Worm (Caenorhabditis elegans) whole organism, early embryonic: ENCODE data around the gene srh-275.

ENCODE experiments used
- ama-1 ChIP-seq: fragments of 150-350 bp; optimal IDR thresholded peaks from 2 replicates; lab custom pipeline; 2014
- ceh-36 ChIP-seq: sonication (generic microtip); optimal IDR thresholded peaks from 2 replicates; lab custom pipeline; 2016; ENCODE audit warnings: missing genetic modification characterization, inconsistent platforms, missing compliant biosample characterization
- ets-7 ChIP-seq: sonication (generic microtip); optimal IDR thresholded peaks from 2 replicates; lab custom pipeline; 2016; ENCODE audit warnings: missing genotype, missing genetic modification characterization, missing compliant biosample characterization
- hnd-1 ChIP-seq: sonication (generic microtip); optimal IDR thresholded peaks from 2 replicates; lab custom pipeline; 2016; ENCODE audit warnings: missing genetic modification characterization, missing compliant biosample characterization

ce11 chrV:7374090-7374489, 21.3 kb downstream of the srh-275 start, which contains the start of gene srx-56:
- TF ChIP-seq ceh-36 (tag; lab: Kevin White, UChicago) (no peak), ets-7 (tag; lab: Kevin White, UChicago) (no peak), hnd-1 (no peak), ama-1 (lab: Kevin White, UChicago) (no peak)
